Worm (Caenorhabditis elegans): ENCODE results near the gene F17C8.9.

The F17C8.9 gene

DNA sequence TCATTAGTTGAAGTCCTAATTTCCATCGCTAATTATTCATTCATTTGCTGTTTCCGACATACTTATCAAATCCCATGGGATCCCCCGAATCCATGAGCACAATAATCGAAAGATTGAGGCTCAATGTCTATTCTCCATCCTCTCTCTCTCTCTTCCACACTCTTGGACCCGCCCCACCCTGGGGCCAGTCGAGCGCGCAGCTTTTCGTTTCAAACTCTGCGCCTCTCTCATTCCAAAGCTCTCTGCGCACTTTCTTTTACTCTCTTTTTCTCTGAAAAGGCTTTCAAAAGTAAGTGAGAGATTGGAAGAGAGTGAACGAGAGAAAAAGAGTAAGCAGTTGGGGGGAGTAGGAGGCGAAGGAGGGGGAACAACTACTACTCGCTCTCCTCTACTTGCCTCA, 12.4 kb upstream of the F17C8.9 start, which contains the start of gene acy-1 (continued):
- TF ChIP-seq hlh-8 (tag; optimal IDR thresholded peaks at IDR 0.05) (peak; percentile 18), T23F11.4 (GFP tag; optimal IDR thresholded peaks at IDR 0.05) (no peak), unc-3 (GFP tag; conservative IDR thresholded peaks at IDR 0.05) (peak; percentile 57; the same call in 1 of the 2 replicates), unc-3 (tag; optimal IDR thresholded peaks at IDR 0.05) (peak; percentile 91), nhr-232 (tag; optimal IDR thresholded peaks at IDR 0.05) (no peak), che-1 (tag; optimal IDR thresholded peaks at IDR 0.05) (no peak), nhr-11 (tag; optimal IDR thresholded peaks at IDR 0.05) (no peak), C38D4.7 (GFP tag; optimal IDR thresholded peaks at IDR 0.05) (no peak), ceh-45 (GFP tag; IDR thresholded peaks at IDR 0.05) (no peak), pqm-1 (tag; optimal IDR thresholded peaks at IDR 0.05) (no peak), tbx-2 (tag; optimal IDR thresholded peaks at IDR 0.05) (peak; percentile 79), sox-2 (GFP tag; IDR thresholded peaks at IDR 0.05) (no peak), ceh-31 (tag; optimal IDR thresholded peaks at IDR 0.05) (peak; percentile 84), ahr-1 (tag; optimal IDR thresholded peaks at IDR 0.05) (no peak), pax-1 (tag; optimal IDR thresholded peaks at IDR 0.05) (no peak), ceh-22 (tag; optimal IDR thresholded peaks at IDR 0.05) (no peak), pat-9 (tag; optimal IDR thresholded peaks at IDR 0.05) (no peak), ttx-3 (tag; optimal IDR thresholded peaks at IDR 0.05) (no peak), ceh-14 (tag; optimal IDR thresholded peaks at IDR 0.05) (peak; percentile 77), rnt-1 (tag; optimal IDR thresholded peaks at IDR 0.05) (peak; percentile 67), eyg-1 (tag; optimal IDR thresholded peaks at IDR 0.05) (peak; percentile 0), pros-1 (tag; optimal IDR thresholded peaks at IDR 0.05) (no peak), lim-6 (tag; optimal IDR thresholded peaks at IDR 0.05) (no peak), dmd-4 (tag; optimal IDR thresholded peaks at IDR 0.05; ENCODE audit: borderline replicate concordance) (no peak), unc-86 (tag; optimal IDR thresholded peaks at IDR 0.05) (no peak), ceh-30 (tag; optimal IDR thresholded peaks at IDR 0.05) (no peak), ceh-18 (tag; optimal IDR thresholded peaks at IDR 0.05) (peak; percentile 89), dve-1 (tag; optimal IDR thresholded peaks at IDR 0.05) (peak; percentile 61), nfya-1 (tag; optimal IDR thresholded peaks at IDR 0.05) (peak; percentile 90), sox-4 (tag; optimal IDR thresholded peaks at IDR 0.05) (peak; percentile 25), C08G9.2 (tag; optimal IDR thresholded peaks at IDR 0.05) (peak; percentile 65), madf-2 (tag; optimal IDR thresholded peaks at IDR 0.05) (no peak), elt-2 (tag; optimal IDR thresholded peaks at IDR 0.05) (no peak), K09A11.1 (tag; optimal IDR thresholded peaks at IDR 0.05; ENCODE audit: insufficient read depth) (no peak), F13H6.1 (tag; optimal IDR thresholded peaks at IDR 0.05) (no peak), fax-1 (tag; optimal IDR thresholded peaks at IDR 0.05) (no peak), ceh-19 (GFP tag; optimal IDR thresholded peaks at IDR 0.05) (peak; percentile 2), odd-2 (tag; optimal IDR thresholded peaks at IDR 0.05) (no peak), unc-42 (tag; optimal IDR thresholded peaks at IDR 0.05) (peak; percentile 80)

ce11 chrIII:4723922-4724321, 10.2 kb upstream of the F17C8.9 start:
- TF ChIP-seq ceh-18 (tag; optimal IDR thresholded peaks at IDR 0.05) (peak; percentile 14), unc-42 (tag; optimal IDR thresholded peaks at IDR 0.05) (peak; percentile 17), mec-3 (tag; optimal IDR thresholded peaks at IDR 0.05; ENCODE audit: borderline replicate concordance) (no peak)

DNA sequence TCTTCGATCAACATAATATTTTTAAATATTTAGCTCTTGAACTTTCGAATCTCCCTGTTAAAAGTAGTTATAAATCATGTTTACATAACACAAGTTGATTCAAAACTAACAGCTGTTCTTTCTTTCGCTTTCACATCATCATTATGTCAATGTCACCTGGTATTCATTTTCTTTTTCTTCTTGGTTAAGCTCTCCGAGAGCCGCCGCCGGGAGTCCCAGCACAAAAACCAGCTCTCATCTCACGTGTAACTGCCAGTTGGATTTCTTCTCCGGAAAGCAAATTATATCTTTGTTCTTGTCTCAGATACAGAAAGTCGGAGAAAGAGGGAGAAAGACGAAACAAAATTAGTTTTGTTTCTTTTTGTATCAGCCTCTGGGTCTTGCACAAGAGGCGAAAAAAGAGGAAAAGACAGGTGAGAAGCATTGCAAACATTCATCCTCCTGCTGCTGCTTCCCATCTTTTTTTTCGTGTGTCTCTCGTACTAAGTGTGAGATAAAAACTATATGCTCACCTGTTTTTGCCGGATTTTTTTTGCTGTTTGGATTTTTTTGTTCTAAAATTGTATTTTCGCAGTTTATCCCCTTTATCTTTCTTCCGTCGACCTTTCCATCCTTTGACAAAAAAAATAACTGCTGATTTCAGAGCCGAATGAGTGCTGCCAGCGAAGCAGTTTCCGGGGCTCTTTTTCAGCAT, 2.7 kb upstream of the F17C8.9 start, which contains the start of gene F17C8.3:
Gene F17C8.3, plus strand, starts transcription at position 644 of the 694 bp plus-strand sequence.
- TF ChIP-seq fkh-6 (tag; optimal IDR thresholded peaks at IDR 0.05): no peak
- TF ChIP-seq ceh-18 (tag; optimal IDR thresholded peaks at IDR 0.05): peak; percentile 69
- no peak for TF ChIP-seq ttx-3 (tag; optimal IDR thresholded peaks at IDR 0.05)
